Worm (Caenorhabditis elegans) whole organism, late embryonic: ENCODE results near the gene moma-1.

Experiments used
- C08G9.2 ChIP-seq: sonication (generic microtip); optimal IDR thresholded peaks from 2 replicates; lab custom pipeline; 2016; ENCODE audit warnings: mild to moderate bottlenecking, missing genetic modification characterization, moderate library complexity, missing compliant biosample characterization
- C38D4.7 ChIP-seq: fragments of 200-800 bp; sonication (Bioruptor generic); optimal IDR thresholded peaks from 2 replicates; lab custom pipeline; 2018; ENCODE audit warnings: mild to moderate bottlenecking, missing genetic modification characterization, moderate library complexity, missing compliant biosample characterization
- F13H6.1 ChIP-seq: sonication (generic microtip); optimal IDR thresholded peaks from 2 replicates; lab custom pipeline; 2016; ENCODE audit warnings: missing genetic modification characterization, missing compliant biosample characterization
- Y22D7AL.16 ChIP-seq: sonication (generic microtip); optimal IDR thresholded peaks from 2 replicates; lab custom pipeline; 2016; ENCODE audit warnings: missing genetic modification characterization, missing compliant biosample characterization
- ceh-18 ChIP-seq: sonication (generic microtip); optimal IDR thresholded peaks from 2 replicates; lab custom pipeline; 2016; ENCODE audit warnings: missing genetic modification characterization, missing compliant biosample characterization
- ceh-19 ChIP-seq: fragments of 200-800 bp; sonication (Bioruptor generic); optimal IDR thresholded peaks from 2 replicates; lab custom pipeline; 2018; ENCODE audit warnings: mild to moderate bottlenecking, missing genetic modification characterization, missing compliant biosample characterization
- ceh-24 ChIP-seq: sonication (generic microtip); optimal IDR thresholded peaks from 2 replicates; lab custom pipeline; 2016; ENCODE audit warnings: mild to moderate bottlenecking, missing genetic modification characterization, missing compliant biosample characterization
- ceh-30 ChIP-seq: fragments of 150-350 bp; optimal IDR thresholded peaks from 2 replicates; lab custom pipeline; 2014; ENCODE audit warnings: missing biosample characterization, missing genetic modification characterization
- ceh-45 ChIP-seq: fragments of 200-800 bp; sonication (Bioruptor generic); IDR thresholded peaks from 2 replicates; pipeline ENCODE4 v1.3.6; 2022; ENCODE audit warnings: missing genetic modification reagents, missing genetic modification characterization, missing compliant biosample characterization
- ceh-48 ChIP-seq: sonication (generic microtip); optimal IDR thresholded peaks from 2 replicates; lab custom pipeline; 2016; ENCODE audit warnings: missing genetic modification characterization, inconsistent platforms, missing compliant biosample characterization
- ceh-6 ChIP-seq: fragments of 200-800 bp; sonication (Bioruptor generic); optimal IDR thresholded peaks from 2 replicates; lab custom pipeline; 2018; ENCODE audit warnings: mild to moderate bottlenecking, missing genetic modification characterization, missing compliant biosample characterization
- che-1 ChIP-seq: sonication (generic microtip); optimal IDR thresholded peaks from 2 replicates; lab custom pipeline; 2016; ENCODE audit warnings: mild to moderate bottlenecking, missing genetic modification characterization, missing compliant biosample characterization
- ets-4 ChIP-seq: sonication (generic microtip); optimal IDR thresholded peaks from 2 replicates; lab custom pipeline; 2016; ENCODE audit warnings: missing genetic modification characterization, missing compliant biosample characterization
- fkh-10 ChIP-seq: fragments of 150-350 bp; optimal IDR thresholded peaks from 2 replicates; lab custom pipeline; 2014; ENCODE audit warnings: missing biosample characterization, missing genetic modification reagents, missing genetic modification characterization
- fkh-6 ChIP-seq: sonication (generic microtip); optimal IDR thresholded peaks from 2 replicates; lab custom pipeline; 2016; ENCODE audit warnings: missing genetic modification characterization, missing compliant biosample characterization
- gmeb-2 ChIP-seq: sonication (generic microtip); optimal IDR thresholded peaks from 2 replicates; lab custom pipeline; 2016; ENCODE audit warnings: missing genetic modification characterization, inconsistent platforms, missing compliant biosample characterization
- hlh-13 ChIP-seq: fragments of 200-800 bp; sonication (Bioruptor generic); optimal IDR thresholded peaks from 2 replicates; lab custom pipeline; 2018; ENCODE audit warnings: mild to moderate bottlenecking, missing genetic modification characterization, missing compliant biosample characterization
- hlh-15 ChIP-seq: sonication (generic microtip); optimal IDR thresholded peaks from 2 replicates; lab custom pipeline; 2016; ENCODE audit warnings: missing genetic modification characterization, missing compliant biosample characterization
- hlh-30 ChIP-seq: sonication (generic microtip); optimal IDR thresholded peaks from 2 replicates; lab custom pipeline; 2017; ENCODE audit warnings: antibody characterized with exemption, missing genetic modification characterization, missing compliant biosample characterization; ENCODE audit not compliant: insufficient read depth
- lim-6 ChIP-seq: sonication (generic microtip); optimal IDR thresholded peaks from 2 replicates; lab custom pipeline; 2016; ENCODE audit warnings: missing genetic modification characterization, missing compliant biosample characterization
- mec-3 ChIP-seq: sonication (generic microtip); optimal IDR thresholded peaks from 2 replicates; lab custom pipeline; 2016; ENCODE audit warnings: borderline replicate concordance, missing genetic modification characterization, missing compliant biosample characterization
- odd-2 ChIP-seq: sonication (generic microtip); optimal IDR thresholded peaks from 2 replicates; lab custom pipeline; 2017; ENCODE audit warnings: antibody characterized with exemption, mild to moderate bottlenecking, missing genetic modification characterization, missing compliant biosample characterization
- pax-1 ChIP-seq: fragments of 150-350 bp; optimal IDR thresholded peaks from 2 replicates; lab custom pipeline; 2014; ENCODE audit warnings: missing biosample characterization, missing genetic modification characterization
- pha-2 ChIP-seq: sonication (generic microtip); optimal IDR thresholded peaks from 2 replicates; lab custom pipeline; 2017; ENCODE audit warnings: mild to moderate bottlenecking, missing genetic modification characterization, missing compliant biosample characterization
- ref-2 ChIP-seq: sonication (generic microtip); optimal IDR thresholded peaks from 2 replicates; lab custom pipeline; 2016; ENCODE audit warnings: missing genetic modification characterization, missing compliant biosample characterization
- sox-4 ChIP-seq: sonication (generic microtip); optimal IDR thresholded peaks from 2 replicates; lab custom pipeline; 2017; ENCODE audit warnings: mild to moderate bottlenecking, missing genetic modification characterization, inconsistent platforms, missing compliant biosample characterization
- unc-3 ChIP-seq, 2 experiments: fragments of 200-800 bp in 1 of 2; sonication (Bioruptor generic) in 1 of 2; sonication (generic microtip) in 1 of 2; conservative IDR thresholded peaks in 1 of 2; optimal IDR thresholded peaks in 1 of 2; 2 replicates each; pipeline versions ENCODE4 v1.3.6 to Lab custom; 2016 to 2022; ENCODE audit warnings: missing compliant biosample characterization in 2 of 2, missing genetic modification characterization in 2 of 2, missing genetic modification reagents in 1 of 2
- unc-86 ChIP-seq: sonication (generic microtip); optimal IDR thresholded peaks from 2 replicates; lab custom pipeline; 2016; ENCODE audit warnings: missing genetic modification characterization, missing compliant biosample characterization
- zip-5 ChIP-seq: sonication (generic microtip); optimal IDR thresholded peaks from 2 replicates; lab custom pipeline; 2016; ENCODE audit warnings: missing genetic modification characterization, missing compliant biosample characterization

Gene moma-1

DNA sequence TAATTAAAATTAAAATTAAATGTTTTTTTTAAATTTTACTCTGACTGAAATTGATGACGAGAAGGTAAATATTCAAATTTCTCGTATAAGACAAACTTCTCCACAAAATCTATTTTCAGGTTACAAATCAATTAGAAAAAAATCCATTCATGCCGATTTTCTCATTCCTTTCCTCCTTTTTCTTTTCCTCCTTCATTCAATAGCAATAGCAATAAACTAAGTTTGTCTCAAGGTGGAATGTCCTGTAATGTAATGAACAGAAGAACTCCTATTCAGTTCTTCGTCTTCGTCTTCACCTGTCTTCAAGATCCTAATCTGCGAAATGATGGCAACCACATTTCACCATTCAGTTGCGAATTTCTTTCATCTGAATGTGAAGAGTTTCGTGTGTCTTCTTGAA is 36.4 kb downstream of the moma-1 start, which contains the start of gene dac-1:
Gene dac-1 (plus strand): TSS at position 301 of the 400 bp plus-strand sequence.
- TF ChIP-seq Y22D7AL.16 (tag; lab: Kevin White, UChicago): no peak
- no peak for TF ChIP-seq ceh-30 (tag; lab: Kevin White, UChicago)
- no peak for TF ChIP-seq ets-4 (tag; lab: Kevin White, UChicago)
- no peak for TF ChIP-seq hlh-13 (GFP tag; lab: Kevin White, UChicago)
- no peak for TF ChIP-seq unc-86 (tag; lab: Kevin White, UChicago)
- TF ChIP-seq C08G9.2 (tag; lab: Kevin White, UChicago): no peak
- TF ChIP-seq ceh-48 (tag; lab: Kevin White, UChicago): no peak
- no peak for TF ChIP-seq sox-4 (tag; lab: Kevin White, UChicago)
- TF ChIP-seq ref-2 (tag; lab: Kevin White, UChicago): no peak
- no peak for TF ChIP-seq fkh-10 (GFP tag; lab: Kevin White, UChicago)
- TF ChIP-seq fkh-6: no peak
- no peak for TF ChIP-seq che-1 (tag; lab: Kevin White, UChicago)
- TF ChIP-seq ceh-24: no peak

DNA sequence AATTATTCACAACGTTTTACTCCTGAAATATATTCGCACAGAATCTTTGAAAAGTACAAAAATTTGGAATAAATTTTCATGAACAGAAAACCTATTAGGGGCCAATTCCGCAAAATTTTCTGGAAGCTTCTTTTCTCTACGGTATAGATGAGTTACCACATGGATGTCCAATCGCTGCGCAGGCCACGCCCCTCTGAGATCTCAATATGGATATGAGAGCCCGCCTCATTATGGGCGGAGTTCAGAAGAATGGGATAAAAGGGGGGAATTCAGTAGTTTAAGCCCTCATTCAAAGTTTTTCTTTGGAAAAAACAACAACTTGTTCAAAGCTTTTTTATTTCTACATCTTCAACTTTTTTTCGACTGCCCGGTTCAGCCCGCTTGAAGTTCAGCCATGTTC is 40.7 kb downstream of the moma-1 start, which contains the start of gene daf-7:
Gene daf-7 (plus strand): TSS at position 301 of the 400 bp plus-strand sequence.
- TF ChIP-seq C38D4.7 (GFP tag; lab: Kevin White, UChicago) (no peak), hlh-13 (GFP tag; lab: Kevin White, UChicago) (no peak), ceh-18 (tag; lab: Kevin White, UChicago) (no peak), hlh-15 (tag; lab: Kevin White, UChicago) (no peak), pha-2 (tag; lab: Kevin White, UChicago) (no peak), ref-2 (tag; lab: Kevin White, UChicago) (no peak), odd-2 (tag; lab: Kevin White, UChicago) (no peak), gmeb-2 (tag; lab: Kevin White, UChicago) (no peak), fkh-6 (no peak), ceh-45 (GFP tag; lab: Robert Waterston, UW) (no peak), fkh-10 (GFP tag; lab: Kevin White, UChicago) (no peak), ceh-6 (GFP tag; lab: Kevin White, UChicago) (no peak), hlh-30 (no peak), lim-6 (tag; lab: Kevin White, UChicago) (no peak), unc-3 (GFP tag; conservative IDR thresholded peaks at IDR 0.05; lab: Robert Waterston, UW) (no peak), unc-3 (tag; optimal IDR thresholded peaks at IDR 0.05; lab: Kevin White, UChicago) (no peak), mec-3 (tag; lab: Kevin White, UChicago) (no peak)

DNA sequence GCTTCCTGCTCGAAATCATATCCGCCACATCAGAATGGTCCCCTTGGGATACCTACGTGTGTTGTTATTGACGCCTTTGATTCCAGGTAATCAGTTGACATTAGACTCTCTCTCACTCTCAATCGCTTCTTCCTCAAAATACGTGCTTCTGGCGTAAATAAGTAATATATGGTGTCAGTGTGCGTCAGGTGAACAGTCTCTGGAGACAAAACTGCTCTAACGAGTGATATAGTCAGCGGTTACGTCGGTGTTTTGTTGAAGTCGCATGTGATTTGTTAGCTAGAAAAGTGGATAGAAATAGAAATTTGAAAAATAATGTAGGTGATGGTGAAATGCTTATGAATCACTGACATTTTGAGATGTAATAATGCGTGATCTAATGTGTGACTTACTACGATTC is 50.2 kb downstream of the moma-1 start:
- no peak for TF ChIP-seq zip-5 (tag; lab: Kevin White, UChicago)
- TF ChIP-seq ceh-19: no peak
- no peak for TF ChIP-seq F13H6.1 (tag; lab: Kevin White, UChicago)
- TF ChIP-seq pax-1: no peak
